Worm (Caenorhabditis elegans) whole organism, L4/young adult: ENCODE measurements around the gene C31H2.4.

Experiments
- W03F9.2 ChIP-seq: fragments of 150-350 bp; optimal IDR thresholded peaks from 2 replicates; lab custom pipeline; 2014; ENCODE audit warnings: missing biosample characterization, missing genetic modification characterization
- dao-5 ChIP-seq: sonication (generic microtip); optimal IDR thresholded peaks from 2 replicates; lab custom pipeline; 2016; ENCODE audit warnings: missing genotype, missing genetic modification characterization, moderate library complexity, missing compliant biosample characterization
- him-1 ChIP-seq: sonication (generic microtip); optimal IDR thresholded peaks from 2 replicates; lab custom pipeline; 2016; ENCODE audit warnings: missing genotype, missing genetic modification reagents, missing genetic modification characterization, missing compliant biosample characterization

DNA sequence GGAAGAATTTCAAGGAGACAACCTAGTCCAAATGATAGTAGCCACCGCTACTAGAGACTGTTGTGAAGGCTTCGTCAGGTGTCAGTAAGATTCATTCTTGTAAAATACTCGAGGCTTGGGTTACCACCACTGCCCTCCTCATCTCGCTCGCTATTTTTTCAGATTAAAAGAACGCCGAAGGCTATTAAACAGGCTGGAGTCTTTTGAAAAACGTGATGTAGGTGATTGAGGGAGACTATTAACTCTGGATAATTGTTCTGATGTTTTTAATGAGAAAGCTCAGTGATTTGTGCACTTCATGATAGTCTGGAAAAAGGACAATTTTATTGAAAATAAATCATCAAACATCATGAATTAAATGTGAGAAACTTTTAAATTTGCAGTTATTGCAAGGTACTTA, 29.5 kb upstream of the C31H2.4 start, which contains the start of gene zig-6:
- TF ChIP-seq him-1, result no peak
- TF ChIP-seq dao-5 (tag; lab: Kevin White, UChicago), result no peak
- TF ChIP-seq W03F9.2 (tag; lab: Kevin White, UChicago), result no peak
